Worm (Caenorhabditis elegans) whole organism, late embryonic: ENCODE data around the gene wrm-1.

ENCODE experiments used
- C08G9.2 ChIP-seq: sonication (generic microtip); optimal IDR thresholded peaks from 2 replicates; lab custom pipeline; 2016; ENCODE audit warnings: mild to moderate bottlenecking, missing genetic modification characterization, moderate library complexity, missing compliant biosample characterization
- C38D4.7 ChIP-seq: fragments of 200-800 bp; sonication (Bioruptor generic); optimal IDR thresholded peaks from 2 replicates; lab custom pipeline; 2018; ENCODE audit warnings: mild to moderate bottlenecking, missing genetic modification characterization, moderate library complexity, missing compliant biosample characterization
- K02D7.2 ChIP-seq: sonication (generic microtip); optimal IDR thresholded peaks from 2 replicates; lab custom pipeline; 2017; ENCODE audit warnings: mild to moderate bottlenecking, missing genetic modification characterization, missing compliant biosample characterization
- K09A11.1 ChIP-seq: sonication (generic microtip); optimal IDR thresholded peaks from 2 replicates; lab custom pipeline; 2017; ENCODE audit warnings: antibody characterized with exemption, mild to moderate bottlenecking, missing genetic modification characterization, missing compliant biosample characterization; ENCODE audit not compliant: insufficient read depth
- T23F11.4 ChIP-seq: fragments of 200-800 bp; sonication (Bioruptor generic); optimal IDR thresholded peaks from 2 replicates; lab custom pipeline; 2018; ENCODE audit warnings: mild to moderate bottlenecking, missing genetic modification characterization, missing compliant biosample characterization
- Y22D7AL.16 ChIP-seq: sonication (generic microtip); optimal IDR thresholded peaks from 2 replicates; lab custom pipeline; 2016; ENCODE audit warnings: missing genetic modification characterization, missing compliant biosample characterization
- ahr-1 ChIP-seq: sonication (generic microtip); optimal IDR thresholded peaks from 2 replicates; lab custom pipeline; 2016; ENCODE audit warnings: missing genetic modification characterization, missing compliant biosample characterization
- ama-1 ChIP-seq: fragments of 150-350 bp; optimal IDR thresholded peaks from 2 replicates; lab custom pipeline; 2014
- ceh-22 ChIP-seq: sonication (generic microtip); optimal IDR thresholded peaks from 2 replicates; lab custom pipeline; 2017; ENCODE audit warnings: missing biosample characterization, missing genetic modification characterization
- ceh-24 ChIP-seq: sonication (generic microtip); optimal IDR thresholded peaks from 2 replicates; lab custom pipeline; 2016; ENCODE audit warnings: mild to moderate bottlenecking, missing genetic modification characterization, missing compliant biosample characterization
- ceh-31 ChIP-seq: sonication (generic microtip); optimal IDR thresholded peaks from 2 replicates; lab custom pipeline; 2016; ENCODE audit warnings: missing genetic modification characterization, missing compliant biosample characterization
- ceh-34 ChIP-seq: sonication (generic microtip); optimal IDR thresholded peaks from 2 replicates; lab custom pipeline; 2016; ENCODE audit warnings: mild to moderate bottlenecking, missing genetic modification characterization, missing compliant biosample characterization
- ceh-48 ChIP-seq: sonication (generic microtip); optimal IDR thresholded peaks from 2 replicates; lab custom pipeline; 2016; ENCODE audit warnings: missing genetic modification characterization, inconsistent platforms, missing compliant biosample characterization
- che-1 ChIP-seq: sonication (generic microtip); optimal IDR thresholded peaks from 2 replicates; lab custom pipeline; 2016; ENCODE audit warnings: mild to moderate bottlenecking, missing genetic modification characterization, missing compliant biosample characterization
- eyg-1 ChIP-seq: sonication (generic microtip); optimal IDR thresholded peaks from 2 replicates; lab custom pipeline; 2016; ENCODE audit warnings: missing genotype, missing genetic modification characterization, missing compliant biosample characterization
- gmeb-2 ChIP-seq: sonication (generic microtip); optimal IDR thresholded peaks from 2 replicates; lab custom pipeline; 2016; ENCODE audit warnings: missing genetic modification characterization, inconsistent platforms, missing compliant biosample characterization
- hlh-13 ChIP-seq: fragments of 200-800 bp; sonication (Bioruptor generic); optimal IDR thresholded peaks from 2 replicates; lab custom pipeline; 2018; ENCODE audit warnings: mild to moderate bottlenecking, missing genetic modification characterization, missing compliant biosample characterization
- hlh-30 ChIP-seq: sonication (generic microtip); optimal IDR thresholded peaks from 2 replicates; lab custom pipeline; 2017; ENCODE audit warnings: antibody characterized with exemption, missing genetic modification characterization, missing compliant biosample characterization; ENCODE audit not compliant: insufficient read depth
- lim-6 ChIP-seq: sonication (generic microtip); optimal IDR thresholded peaks from 2 replicates; lab custom pipeline; 2016; ENCODE audit warnings: missing genetic modification characterization, missing compliant biosample characterization
- lin-11 ChIP-seq: fragments of 200-800 bp; sonication (Bioruptor generic); optimal IDR thresholded peaks from 2 replicates; lab custom pipeline; 2018; ENCODE audit warnings: mild to moderate bottlenecking, missing genetic modification characterization, missing compliant biosample characterization
- mec-3 ChIP-seq: sonication (generic microtip); optimal IDR thresholded peaks from 2 replicates; lab custom pipeline; 2016; ENCODE audit warnings: borderline replicate concordance, missing genetic modification characterization, missing compliant biosample characterization
- nhr-11 ChIP-seq: fragments of 150-350 bp; optimal IDR thresholded peaks from 2 replicates; lab custom pipeline; 2014; ENCODE audit warnings: missing biosample characterization, missing genetic modification characterization
- nhr-232 ChIP-seq: sonication (generic microtip); optimal IDR thresholded peaks from 2 replicates; lab custom pipeline; 2016; ENCODE audit warnings: missing genetic modification characterization, missing compliant biosample characterization
- odd-2 ChIP-seq: sonication (generic microtip); optimal IDR thresholded peaks from 2 replicates; lab custom pipeline; 2017; ENCODE audit warnings: antibody characterized with exemption, mild to moderate bottlenecking, missing genetic modification characterization, missing compliant biosample characterization
- pag-3 ChIP-seq: sonication (generic microtip); optimal IDR thresholded peaks from 2 replicates; lab custom pipeline; 2016; ENCODE audit warnings: missing compliant biosample characterization, missing genetic modification characterization, borderline replicate concordance
- pax-1 ChIP-seq: fragments of 150-350 bp; optimal IDR thresholded peaks from 2 replicates; lab custom pipeline; 2014; ENCODE audit warnings: missing biosample characterization, missing genetic modification characterization
- pha-4 ChIP-seq: fragments of 150-350 bp; optimal IDR thresholded peaks from 2 replicates; lab custom pipeline; 2018; ENCODE audit warnings: missing biosample characterization, missing genetic modification reagents, missing genetic modification characterization
- pqm-1 ChIP-seq: sonication (generic microtip); optimal IDR thresholded peaks from 2 replicates; lab custom pipeline; 2016; ENCODE audit warnings: missing genetic modification characterization, missing compliant biosample characterization
- sdc-2 ChIP-seq: sonication (generic microtip); optimal IDR thresholded peaks from 2 replicates; lab custom pipeline; 2016; ENCODE audit warnings: missing genotype, missing genetic modification characterization, missing compliant biosample characterization
- sox-2 ChIP-seq: fragments of 200-800 bp; sonication (Bioruptor generic); IDR thresholded peaks from 2 replicates; pipeline ENCODE4 v1.3.6; 2022; ENCODE audit warnings: missing genetic modification reagents, missing genetic modification characterization, missing compliant biosample characterization
- sox-4 ChIP-seq: sonication (generic microtip); optimal IDR thresholded peaks from 2 replicates; lab custom pipeline; 2017; ENCODE audit warnings: mild to moderate bottlenecking, missing genetic modification characterization, inconsistent platforms, missing compliant biosample characterization
- syd-9 ChIP-seq: sonication (generic microtip); optimal IDR thresholded peaks from 2 replicates; lab custom pipeline; 2016; ENCODE audit warnings: mild to moderate bottlenecking, missing genetic modification characterization, moderate library complexity, missing compliant biosample characterization
- tbx-2 ChIP-seq: sonication (generic microtip); optimal IDR thresholded peaks from 2 replicates; lab custom pipeline; 2016; ENCODE audit warnings: missing genetic modification characterization, missing compliant biosample characterization
- tbx-7 ChIP-seq: sonication (generic microtip); optimal IDR thresholded peaks from 2 replicates; lab custom pipeline; 2016; ENCODE audit warnings: missing genotype, missing genetic modification characterization, missing compliant biosample characterization
- unc-3 ChIP-seq, 2 experiments: fragments of 200-800 bp in 1 of 2; sonication (Bioruptor generic) in 1 of 2; sonication (generic microtip) in 1 of 2; conservative IDR thresholded peaks in 1 of 2; optimal IDR thresholded peaks in 1 of 2; 2 replicates each; pipeline versions ENCODE4 v1.3.6 to Lab custom; 2016 to 2022; ENCODE audit warnings: missing compliant biosample characterization in 2 of 2, missing genetic modification characterization in 2 of 2, missing genetic modification reagents in 1 of 2
- unc-86 ChIP-seq: sonication (generic microtip); optimal IDR thresholded peaks from 2 replicates; lab custom pipeline; 2016; ENCODE audit warnings: missing genetic modification characterization, missing compliant biosample characterization
- zip-5 ChIP-seq: sonication (generic microtip); optimal IDR thresholded peaks from 2 replicates; lab custom pipeline; 2016; ENCODE audit warnings: missing genetic modification characterization, missing compliant biosample characterization

wrm-1 gene

ce11 chrIII:5715467-5715866, 7.2 kb upstream of the wrm-1 start (continued):
- TF ChIP-seq K09A11.1 (tag; lab: Kevin White, UChicago), result no peak
- no peak for TF ChIP-seq gmeb-2
- no peak for TF ChIP-seq Y22D7AL.16
- peak; percentile 60 for TF ChIP-seq ama-1
- peak; percentile 12 for TF ChIP-seq lim-6 (tag; lab: Kevin White, UChicago)
- TF ChIP-seq syd-9 (tag; lab: Kevin White, UChicago), result peak; percentile 54
- no peak for TF ChIP-seq pha-4 (tag; lab: Kevin White, UChicago)
- peak; percentile 26 for TF ChIP-seq hlh-13 (GFP tag; lab: Kevin White, UChicago)
- TF ChIP-seq C38D4.7, result no peak
- peak; percentile 52 for TF ChIP-seq ceh-22 (tag; lab: Kevin White, UChicago)
- TF ChIP-seq K02D7.2, result no peak
- TF ChIP-seq lin-11 (tag; lab: Kevin White, UChicago), result no peak
- TF ChIP-seq eyg-1 (tag; lab: Kevin White, UChicago), result no peak
- TF ChIP-seq ceh-31, result peak; percentile 84
- TF ChIP-seq zip-5 (tag; lab: Kevin White, UChicago), result no peak
- TF ChIP-seq sdc-2 (tag; lab: Kevin White, UChicago), result peak; percentile 26
- TF ChIP-seq sox-2 (GFP tag; lab: Robert Waterston, UW), result peak; percentile 20; the same call in 1 of the 2 replicates
- TF ChIP-seq ceh-48 (tag; lab: Kevin White, UChicago), result no peak
- no peak for TF ChIP-seq nhr-232 (tag; lab: Kevin White, UChicago)
- no peak for TF ChIP-seq ceh-24 (tag; lab: Kevin White, UChicago)
- TF ChIP-seq ceh-34 (tag; lab: Kevin White, UChicago), result peak; percentile 66
- no peak for TF ChIP-seq mec-3 (tag; lab: Kevin White, UChicago)
- TF ChIP-seq pqm-1 (tag; lab: Kevin White, UChicago), result no peak
- TF ChIP-seq unc-3 (GFP tag; conservative IDR thresholded peaks at IDR 0.05; lab: Robert Waterston, UW), result no peak
- TF ChIP-seq unc-3 (tag; optimal IDR thresholded peaks at IDR 0.05; lab: Kevin White, UChicago), result no peak
- TF ChIP-seq odd-2, result no peak
- TF ChIP-seq hlh-30 (tag; lab: Kevin White, UChicago), result peak; percentile 79
- TF ChIP-seq C08G9.2 (tag; lab: Kevin White, UChicago), result peak; percentile 7
- no peak for TF ChIP-seq unc-86 (tag; lab: Kevin White, UChicago)
- peak; percentile 22 for TF ChIP-seq tbx-7
- TF ChIP-seq, all 69 proteins: peak for 30

ce11 chrIII:5717173-5717748, 5.4 kb upstream of the wrm-1 start:
- TF ChIP-seq che-1 (tag; lab: Kevin White, UChicago) (no peak), T23F11.4 (GFP tag; lab: Kevin White, UChicago) (no peak), C08G9.2 (tag; lab: Kevin White, UChicago) (no peak), odd-2 (no peak), pax-1 (no peak), ahr-1 (tag; lab: Kevin White, UChicago) (no peak), gmeb-2 (no peak), nhr-11 (tag; lab: Kevin White, UChicago) (no peak), sox-4 (tag; lab: Kevin White, UChicago) (no peak)

- TF ChIP-seq tbx-2 (tag; lab: Kevin White, UChicago) (peak; percentile 17), pag-3 (tag; lab: Kevin White, UChicago) (no peak)
Measured at ce11 chrIII:5718385-5718784, 4.3 kb upstream of the wrm-1 start.
